Fruit fly (Drosophila melanogaster) whole organism, embryonic: ENCODE results near the gene CG13995.

Experiments used
- Abd-B ChIP-seq: fragments of 200-800 bp; sonication (Bioruptor generic); optimal IDR thresholded peaks from 2 replicates; lab custom pipeline; 2018; ENCODE audit warnings: missing biosample characterization, mild to moderate bottlenecking, missing genetic modification characterization, moderate library complexity
- Adf1 ChIP-seq: fragments of 200-800 bp; sonication (Bioruptor generic); IDR thresholded peaks from 2 replicates; pipeline ENCODE4 v1.3.6; 2022; ENCODE audit warnings: missing biosample characterization, missing genetic modification characterization
- Atf3 ChIP-seq: fragments of 200-800 bp; sonication (Bioruptor generic); optimal IDR thresholded peaks from 3 replicates; lab custom pipeline; 2016; ENCODE audit warnings: missing biosample characterization, missing genetic modification characterization
- B-H2 ChIP-seq: fragments of 200-800 bp; sonication (Bioruptor generic); optimal IDR thresholded peaks from 2 replicates; lab custom pipeline; 2018; ENCODE audit warnings: missing biosample characterization, mild to moderate bottlenecking, missing genetic modification characterization
- CG10209 ChIP-seq: fragments of 200-800 bp; sonication (Bioruptor generic); optimal IDR thresholded peaks from 3 replicates; lab custom pipeline; 2017; ENCODE audit warnings: missing biosample characterization, mild to moderate bottlenecking, missing genetic modification characterization, missing genetic modification reagents
- CG10321 ChIP-seq: fragments of 200-800 bp; sonication (Bioruptor generic); IDR thresholded peaks from 2 replicates; pipeline ENCODE4 v1.3.6; 2022; ENCODE audit warnings: missing biosample characterization, missing genetic modification characterization
- CG11456 ChIP-seq: fragments of 200-800 bp; sonication (Bioruptor generic); IDR thresholded peaks from 3 replicates; pipeline ENCODE4 v1.3.6; 2022; ENCODE audit warnings: missing biosample characterization, missing genetic modification characterization
- CG12236 ChIP-seq: fragments of 200-800 bp; sonication (Bioruptor generic); optimal IDR thresholded peaks from 2 replicates; lab custom pipeline; 2016; ENCODE audit warnings: missing biosample characterization, missing genetic modification characterization
- CG12299 ChIP-seq: fragments of 200-800 bp; sonication (Bioruptor generic); optimal IDR thresholded peaks from 2 replicates; lab custom pipeline; 2018; ENCODE audit warnings: missing biosample characterization, mild to moderate bottlenecking, missing genetic modification characterization
- CG13123 ChIP-seq: fragments of 200-800 bp; sonication (Bioruptor generic); optimal IDR thresholded peaks from 2 replicates; lab custom pipeline; 2016; ENCODE audit warnings: missing biosample characterization, missing genetic modification characterization
- CG13287 ChIP-seq: fragments of 200-800 bp; sonication (Bioruptor generic); IDR thresholded peaks from 2 replicates; pipeline ENCODE4 v1.3.6; 2022; ENCODE audit warnings: missing biosample characterization, missing genetic modification characterization; ENCODE audit not compliant: partially characterized antibody
- CG16813 ChIP-seq: fragments of 200-800 bp; sonication (Bioruptor generic); IDR thresholded peaks from 3 replicates; pipeline ENCODE4 v1.3.6; 2022; ENCODE audit warnings: missing biosample characterization, missing genetic modification characterization; ENCODE audit not compliant: partially characterized antibody
- CG17359 ChIP-seq: fragments of 200-800 bp; sonication (Bioruptor generic); optimal IDR thresholded peaks from 3 replicates; lab custom pipeline; 2018; ENCODE audit warnings: missing biosample characterization, mild to moderate bottlenecking, missing genetic modification characterization, moderate library complexity
- CG17568 ChIP-seq: fragments of 200-800 bp; sonication (Bioruptor generic); optimal IDR thresholded peaks from 2 replicates; lab custom pipeline; 2018; ENCODE audit warnings: missing biosample characterization, mild to moderate bottlenecking, missing genetic modification characterization, moderate library complexity
- CG17612 ChIP-seq: fragments of 200-800 bp; sonication (Bioruptor generic); IDR thresholded peaks from 2 replicates; pipeline ENCODE4 v1.3.6; 2022; ENCODE audit warnings: missing biosample characterization, missing genetic modification characterization
- CG31224 ChIP-seq: fragments of 200-800 bp; sonication (Bioruptor generic); IDR thresholded peaks from 2 replicates; pipeline ENCODE4 v1.3.6; 2022; ENCODE audit warnings: missing biosample characterization, missing genetic modification characterization
- CG3163 ChIP-seq: fragments of 200-800 bp; sonication (Bioruptor generic); optimal IDR thresholded peaks from 3 replicates; lab custom pipeline; 2016; ENCODE audit warnings: missing biosample characterization, missing genetic modification characterization
- CG32532 ChIP-seq: fragments of 200-800 bp; sonication (Bioruptor generic); IDR thresholded peaks from 2 replicates; pipeline ENCODE4 v1.3.6; 2022; ENCODE audit warnings: missing biosample characterization, missing genetic modification characterization
- CG4617 ChIP-seq: fragments of 200-800 bp; sonication (Bioruptor generic); optimal IDR thresholded peaks from 3 replicates; lab custom pipeline; 2016; ENCODE audit warnings: missing biosample characterization, missing genetic modification characterization, borderline replicate concordance
- CG5245 ChIP-seq: fragments of 200-800 bp; sonication (Bioruptor generic); optimal IDR thresholded peaks from 3 replicates; lab custom pipeline; 2016; ENCODE audit warnings: missing biosample characterization, missing genetic modification characterization
- CG6272 ChIP-seq: fragments of 200-800 bp; sonication (Bioruptor generic); IDR thresholded peaks from 2 replicates; pipeline ENCODE4 v1.3.6; 2022; ENCODE audit warnings: missing biosample characterization, missing genetic modification characterization
- CG7556 ChIP-seq: fragments of 200-800 bp; sonication (Bioruptor generic); optimal IDR thresholded peaks from 2 replicates; lab custom pipeline; 2017; ENCODE audit warnings: missing biosample characterization, mild to moderate bottlenecking, missing genetic modification characterization
- CG8281 ChIP-seq: fragments of 200-800 bp; sonication (Bioruptor generic); optimal IDR thresholded peaks from 2 replicates; lab custom pipeline; 2018; ENCODE audit warnings: missing biosample characterization, mild to moderate bottlenecking, missing genetic modification characterization, moderate library complexity
- Chrac-16 ChIP-seq: fragments of 200-800 bp; sonication (Bioruptor generic); optimal IDR thresholded peaks from 3 replicates; lab custom pipeline; 2016; ENCODE audit warnings: missing biosample characterization, missing genetic modification characterization
- Dp ChIP-seq: fragments of 200-800 bp; sonication (Bioruptor generic); optimal IDR thresholded peaks from 2 replicates; lab custom pipeline; 2018; ENCODE audit warnings: missing biosample characterization, mild to moderate bottlenecking, missing genetic modification characterization, moderate library complexity
- HLHmδ ChIP-seq: fragments of 200-800 bp; sonication (Bioruptor generic); optimal IDR thresholded peaks from 2 replicates; lab custom pipeline; 2018; ENCODE audit warnings: missing biosample characterization, mild to moderate bottlenecking, missing genetic modification characterization, moderate library complexity
- NfI ChIP-seq: fragments of 200-800 bp; sonication (Bioruptor generic); optimal IDR thresholded peaks from 3 replicates; lab custom pipeline; 2018; ENCODE audit warnings: missing biosample characterization, mild to moderate bottlenecking, missing genetic modification characterization, moderate library complexity
- Oaz ChIP-seq: fragments of 200-800 bp; sonication (Bioruptor generic); IDR thresholded peaks from 2 replicates; pipeline ENCODE4 v1.3.6; 2022; ENCODE audit warnings: missing biosample characterization, missing genetic modification characterization
- Pdp1 ChIP-seq, 2 experiments: fragments of 200-800 bp; sonication (Bioruptor generic); optimal IDR thresholded peaks; 3 replicates each; lab custom pipeline; 2016; ENCODE audit warnings: missing biosample characterization in 2 of 2, missing genetic modification characterization in 2 of 2, mild to moderate bottlenecking in 1 of 2, moderate library complexity in 1 of 2
- Rx ChIP-seq: fragments of 200-800 bp; sonication (Bioruptor generic); IDR thresholded peaks from 2 replicates; pipeline ENCODE4 v1.3.6; 2022; ENCODE audit warnings: missing biosample characterization, missing genetic modification characterization
- TFAM ChIP-seq: fragments of 200-800 bp; sonication (Bioruptor generic); optimal IDR thresholded peaks from 2 replicates; lab custom pipeline; 2017; ENCODE audit warnings: missing biosample characterization, missing genetic modification characterization, inconsistent platforms
- ac ChIP-seq: fragments of 200-800 bp; sonication (Bioruptor generic); optimal IDR thresholded peaks from 3 replicates; lab custom pipeline; 2017; ENCODE audit warnings: missing biosample characterization, mild to moderate bottlenecking, missing genetic modification characterization
- bbx ChIP-seq: fragments of 200-800 bp; sonication (Bioruptor generic); IDR thresholded peaks from 2 replicates; pipeline ENCODE4 v1.3.6; 2022; ENCODE audit warnings: missing biosample characterization, missing genetic modification characterization; ENCODE audit not compliant: partially characterized antibody
- chm ChIP-seq: fragments of 200-800 bp; sonication (Bioruptor generic); IDR thresholded peaks from 2 replicates; pipeline ENCODE4 v1.3.6; 2022; ENCODE audit warnings: missing biosample characterization, missing genetic modification characterization
- esg ChIP-seq: fragments of 200-800 bp; sonication (Bioruptor generic); conservative IDR thresholded peaks from 2 replicates; pipeline ENCODE4 v1.3.6; 2022; ENCODE audit warnings: missing biosample characterization, missing genetic modification characterization
- fd102C ChIP-seq: fragments of 200-800 bp; sonication (Bioruptor generic); optimal IDR thresholded peaks from 2 replicates; lab custom pipeline; 2018; ENCODE audit warnings: missing biosample characterization, mild to moderate bottlenecking, missing genetic modification characterization, moderate library complexity
- fd3F ChIP-seq: fragments of 200-800 bp; sonication (Bioruptor generic); optimal IDR thresholded peaks from 2 replicates; lab custom pipeline; 2018; ENCODE audit warnings: missing biosample characterization, mild to moderate bottlenecking, missing genetic modification characterization, moderate library complexity
- fru ChIP-seq: fragments of >200 bp; optimal IDR thresholded peaks from 2 replicates; lab custom pipeline; 2017
- ind ChIP-seq: fragments of 200-800 bp; sonication (Bioruptor generic); optimal IDR thresholded peaks from 3 replicates; lab custom pipeline; 2016; ENCODE audit warnings: missing biosample characterization, missing genetic modification characterization
- luna ChIP-seq: fragments of 200-800 bp; sonication (Bioruptor generic); optimal IDR thresholded peaks from 2 replicates; lab custom pipeline; 2016; ENCODE audit warnings: missing biosample characterization, missing genetic modification characterization
- mirr ChIP-seq: fragments of 200-800 bp; sonication (Bioruptor generic); optimal IDR thresholded peaks from 3 replicates; lab custom pipeline; 2018; ENCODE audit warnings: missing biosample characterization, mild to moderate bottlenecking, missing genetic modification characterization
- pan ChIP-seq, 4 experiments: fragments of >200 bp in 3 of 4; fragments of 200-800 bp in 1 of 4; sonication (Bioruptor generic) in 1 of 4; optimal IDR thresholded peaks in 3 of 4; IDR thresholded peaks in 1 of 4; 2 replicates each; pipeline versions ENCODE4 v1.3.6 to Lab custom; 2017 to 2022; ENCODE audit warnings: missing biosample characterization in 2 of 4, missing genetic modification characterization in 2 of 4, mixed read lengths in 1 of 4
- peb ChIP-seq: fragments of 200-800 bp; sonication (Bioruptor generic); IDR thresholded peaks from 2 replicates; pipeline ENCODE4 v1.3.6; 2022; ENCODE audit warnings: missing biosample characterization, missing genetic modification characterization
- pros ChIP-seq: fragments of 200-800 bp; sonication (Bioruptor generic); optimal IDR thresholded peaks from 3 replicates; lab custom pipeline; 2019; ENCODE audit warnings: missing biosample characterization, mild to moderate bottlenecking, missing genetic modification characterization, moderate library complexity
- trem ChIP-seq: fragments of 200-800 bp; optimal IDR thresholded peaks from 3 replicates; lab custom pipeline; 2019; ENCODE audit warnings: missing biosample characterization, mild to moderate bottlenecking, missing genetic modification characterization, moderate library complexity
- wor ChIP-seq: fragments of 200-800 bp; sonication (Bioruptor generic); IDR thresholded peaks from 2 replicates; pipeline ENCODE4 v1.3.6; 2022; ENCODE audit warnings: missing biosample characterization, missing genetic modification characterization
- zen2 ChIP-seq: fragments of 200-800 bp; sonication (Bioruptor generic); IDR thresholded peaks from 3 replicates; pipeline ENCODE4 v1.3.6; 2022; ENCODE audit warnings: missing biosample characterization, missing genetic modification characterization; ENCODE audit not compliant: partially characterized antibody
- zfh1 ChIP-seq: fragments of 200-800 bp; sonication (Bioruptor generic); IDR thresholded peaks from 3 replicates; pipeline ENCODE4 v1.3.6; 2022; ENCODE audit warnings: missing biosample characterization, missing genetic modification characterization

CG13995 gene

dm6 chr2L:6051212-6051621 lies 2.9 kb upstream of the CG13995 start (continued):
- TF ChIP-seq CG12236 (GFP tag; lab: Kevin White, UChicago) (peak; percentile 92), esg (GFP tag; lab: Robert Waterston, UW) (peak; percentile 91), CG5245 (peak; percentile 90), CG4617 (GFP tag; lab: Kevin White, UChicago) (peak; percentile 57), CG11456 (GFP tag; lab: Robert Waterston, UW) (peak; percentile 93), ac (GFP tag; lab: Kevin White, UChicago) (peak; percentile 79), CG17568 (GFP tag; lab: Kevin White, UChicago) (no peak), pros (GFP tag; lab: Kevin White, UChicago) (peak; percentile 85), luna (peak; percentile 83), trem (peak; percentile 93), CG17359 (peak; percentile 97), CG32532 (peak; percentile 95), CG10321 (peak; percentile 81), pan (optimal IDR thresholded peaks at IDR 0.05; lab: Kevin White, UChicago) (no peak), pan (GFP tag; optimal IDR thresholded peaks at IDR 0.05 in 1 of 2, IDR thresholded peaks at IDR 0.05 in 1 of 2) (peak in 1 of 2 experiments; percentile 94), CG17612 (GFP tag; lab: Robert Waterston, UW) (peak; percentile 66), wor (GFP tag; lab: Robert Waterston, UW) (peak; percentile 91), TFAM (GFP tag; lab: Kevin White, UChicago) (peak; percentile 79), fd3F (peak; percentile 92), zfh1 (GFP tag; lab: Robert Waterston, UW) (peak; percentile 96), chm (GFP tag; lab: Robert Waterston, UW) (peak; percentile 97), Rx (peak; percentile 80), CG13287 (no peak), fru (lab: Kevin White, UChicago) (no peak), zen2 (GFP tag; lab: Robert Waterston, UW) (no peak), Atf3 (GFP tag; lab: Kevin White, UChicago) (peak; percentile 80), CG8281 (tag; lab: Kevin White, UChicago) (peak; percentile 83), Adf1 (GFP tag; lab: Robert Waterston, UW) (peak; percentile 77), mirr (GFP tag; lab: Kevin White, UChicago) (peak; percentile 96), CG31224 (GFP tag; lab: Robert Waterston, UW) (peak; percentile 78), CG10209 (GFP tag; lab: Kevin White, UChicago) (peak; percentile 94), NfI (GFP tag; lab: Kevin White, UChicago) (peak; percentile 95), B-H2 (GFP tag; lab: Kevin White, UChicago) (peak; percentile 97), CG13123 (GFP tag; lab: Kevin White, UChicago) (peak; percentile 77), CG12299 (tag; lab: Kevin White, UChicago) (peak; percentile 97), peb (GFP tag; lab: Robert Waterston, UW) (peak; percentile 86)

dm6 chr2L:6060210-6060609 lies 6.1 kb downstream of the CG13995 start, which contains the start of gene CG34180:
Gene CG34180, plus strand, starts transcription at chr2L:6060510.
- no peak for TF ChIP-seq CG7556
- TF ChIP-seq Pdp1 (GFP tag; optimal IDR thresholded peaks at IDR 0.05; lab: Kevin White, UChicago) = peak in 1 of 2 experiments; percentile 17

dm6 chr2L:6062382-6063082 lies 8.4 kb downstream of the CG13995 start, which contains the start of the genes ND-51 and CG13994:
Gene ND-51, minus strand, starts transcription at chr2L:6062757.
Gene CG13994, plus strand, starts transcription at chr2L:6062989.
- TF ChIP-seq HLHmδ (no peak), CG6272 (peak; percentile 70), fd102C (GFP tag; lab: Kevin White, UChicago) (no peak), Dp (GFP tag; lab: Kevin White, UChicago) (peak; percentile 15), Chrac-16 (GFP tag; lab: Kevin White, UChicago) (peak; percentile 72), CG16813 (GFP tag; lab: Robert Waterston, UW) (no peak), ind (GFP tag; lab: Kevin White, UChicago) (peak; percentile 84), Abd-B (GFP tag; lab: Kevin White, UChicago) (peak; percentile 94), CG3163 (peak; percentile 68), bbx (GFP tag; lab: Robert Waterston, UW) (0 out of 2 replicates have a peak, but pooled peaks have one; percentile 9), Oaz (peak; percentile 70)
